Worm (Caenorhabditis elegans) whole organism, young adult: Measurements from ENCODE around the gene R10E9.2.

Experiments
- B0035.1 ChIP-seq: sonication (generic microtip); optimal IDR thresholded peaks from 2 replicates; lab custom pipeline; 2016; ENCODE audit warnings: missing genetic modification characterization, mild to moderate bottlenecking, missing compliant biosample characterization, missing genotype, missing genetic modification reagents
- F57A8.1 ChIP-seq: fragments of 200-800 bp; sonication (Bioruptor generic); optimal IDR thresholded peaks from 2 replicates; lab custom pipeline; 2018; ENCODE audit warnings: mild to moderate bottlenecking, missing genetic modification characterization, moderate library complexity, missing compliant biosample characterization
- T07F8.4 ChIP-seq: sonication (generic microtip); optimal IDR thresholded peaks from 2 replicates; lab custom pipeline; 2016; ENCODE audit warnings: mild to moderate bottlenecking, missing genetic modification characterization, moderate library complexity, missing compliant biosample characterization
- Y53G8AR.9 ChIP-seq: fragments of 200-800 bp; sonication (Bioruptor generic); conservative IDR thresholded peaks from 2 replicates; pipeline ENCODE4 v1.3.6; 2022; ENCODE audit warnings: missing genetic modification reagents, missing genetic modification characterization, missing compliant biosample characterization
- Y56A3A.18 ChIP-seq: fragments of 200-800 bp; sonication (Bioruptor generic); IDR thresholded peaks from 2 replicates; pipeline ENCODE4 v1.3.6; 2022; ENCODE audit warnings: missing genetic modification reagents, missing genetic modification characterization, missing compliant biosample characterization
- Y79H2A.3 ChIP-seq: fragments of 200-800 bp; sonication (Bioruptor generic); conservative IDR thresholded peaks from 2 replicates; pipeline ENCODE4 v1.3.6; 2022; ENCODE audit warnings: missing genetic modification reagents, missing genetic modification characterization, missing compliant biosample characterization
- ZK185.1 ChIP-seq: sonication (generic microtip); optimal IDR thresholded peaks from 2 replicates; lab custom pipeline; 2016; ENCODE audit warnings: mild to moderate bottlenecking, missing genetic modification characterization, missing compliant biosample characterization; ENCODE audit not compliant: poor library complexity, severe bottlenecking
- akir-1 ChIP-seq: fragments of 200-800 bp; sonication (Bioruptor generic); optimal IDR thresholded peaks from 2 replicates; lab custom pipeline; 2018; ENCODE audit warnings: mild to moderate bottlenecking, missing genetic modification characterization, moderate library complexity, missing compliant biosample characterization
- ama-1 ChIP-seq, 3 experiments: fragments of 150-350 bp in 1 of 3; sonication (generic microtip) in 2 of 3; optimal IDR thresholded peaks; 2 replicates each; lab custom pipeline; 2014 to 2018; ENCODE audit warnings: missing biosample characterization in 2 of 3, missing genetic modification characterization in 2 of 3, missing genetic modification reagents in 2 of 3
- aptf-3 ChIP-seq: fragments of 200-800 bp; sonication (Bioruptor generic); IDR thresholded peaks from 2 replicates; pipeline ENCODE4 v1.3.6; 2022; ENCODE audit warnings: missing genetic modification characterization, missing compliant biosample characterization
- attf-5 ChIP-seq: fragments of 200-800 bp; sonication (Bioruptor generic); optimal IDR thresholded peaks from 2 replicates; lab custom pipeline; 2018; ENCODE audit warnings: mild to moderate bottlenecking, missing genetic modification characterization, missing compliant biosample characterization
- bed-2 ChIP-seq: fragments of 200-800 bp; sonication (Bioruptor generic); IDR thresholded peaks from 2 replicates; pipeline ENCODE4 v1.3.6; 2022; ENCODE audit warnings: missing genetic modification reagents, missing genetic modification characterization, missing compliant biosample characterization
- ceh-40 ChIP-seq: fragments of 200-800 bp; sonication (Bioruptor generic); IDR thresholded peaks from 2 replicates; pipeline ENCODE4 v1.3.6; 2022; ENCODE audit warnings: missing genetic modification characterization, missing compliant biosample characterization
- ceh-91 ChIP-seq: fragments of 200-800 bp; sonication (Bioruptor generic); IDR thresholded peaks from 2 replicates; pipeline ENCODE4 v1.3.6; 2022; ENCODE audit warnings: missing genetic modification reagents, missing genetic modification characterization, missing compliant biosample characterization
- dpff-1 ChIP-seq: sonication (generic microtip); optimal IDR thresholded peaks from 2 replicates; lab custom pipeline; 2017; ENCODE audit warnings: mild to moderate bottlenecking, missing genetic modification characterization, missing compliant biosample characterization
- dpl-1 ChIP-seq: fragments of 150-350 bp; optimal IDR thresholded peaks from 2 replicates; lab custom pipeline; 2014; ENCODE audit warnings: missing biosample characterization, missing genetic modification reagents, missing genetic modification characterization
- egl-18 ChIP-seq: fragments of 200-800 bp; sonication (Bioruptor generic); IDR thresholded peaks from 2 replicates; pipeline ENCODE4 v1.3.6; 2022; ENCODE audit warnings: missing genetic modification reagents, missing genetic modification characterization, missing compliant biosample characterization
- egrh-3 ChIP-seq: fragments of 200-800 bp; sonication (Bioruptor generic); IDR thresholded peaks from 2 replicates; pipeline ENCODE4 v1.3.6; 2022; ENCODE audit warnings: missing genetic modification reagents, missing genetic modification characterization, missing compliant biosample characterization
- ets-4 ChIP-seq: fragments of 200-800 bp; sonication (Bioruptor generic); optimal IDR thresholded peaks from 2 replicates; lab custom pipeline; 2018; ENCODE audit warnings: mild to moderate bottlenecking, missing genetic modification characterization, missing compliant biosample characterization
- gei-17 ChIP-seq: fragments of 200-800 bp; sonication (Bioruptor generic); optimal IDR thresholded peaks from 2 replicates; lab custom pipeline; 2018; ENCODE audit warnings: mild to moderate bottlenecking, missing genetic modification characterization, missing compliant biosample characterization
- hlh-26 ChIP-seq: fragments of 200-800 bp; sonication (Bioruptor generic); conservative IDR thresholded peaks from 2 replicates; pipeline ENCODE4 v1.3.6; 2022; ENCODE audit warnings: missing genetic modification reagents, missing genetic modification characterization, missing compliant biosample characterization
- let-607 ChIP-seq, 2 experiments: fragments of 200-800 bp in 1 of 2; sonication (Bioruptor generic) in 1 of 2; sonication (generic microtip) in 1 of 2; optimal IDR thresholded peaks; 2 replicates each; lab custom pipeline; 2016 to 2018; ENCODE audit warnings: mild to moderate bottlenecking in 2 of 2, missing compliant biosample characterization in 2 of 2, missing genetic modification characterization in 2 of 2, moderate library complexity in 2 of 2, missing genotype in 1 of 2
- lin-26 ChIP-seq: fragments of 200-800 bp; sonication (Bioruptor generic); IDR thresholded peaks from 2 replicates; pipeline ENCODE4 v1.3.6; 2022; ENCODE audit warnings: missing genetic modification reagents, missing genetic modification characterization, missing compliant biosample characterization
- lin-54 ChIP-seq: fragments of 200-800 bp; sonication (Bioruptor generic); optimal IDR thresholded peaks from 2 replicates; lab custom pipeline; 2018; ENCODE audit warnings: mild to moderate bottlenecking, missing genetic modification characterization, missing compliant biosample characterization
- lsl-1 ChIP-seq: fragments of 200-800 bp; sonication (Bioruptor generic); optimal IDR thresholded peaks from 2 replicates; lab custom pipeline; 2018; ENCODE audit warnings: mild to moderate bottlenecking, missing genetic modification characterization, moderate library complexity, missing compliant biosample characterization
- lsy-27 ChIP-seq: sonication (generic microtip); optimal IDR thresholded peaks from 2 replicates; lab custom pipeline; 2017; ENCODE audit warnings: missing genetic modification characterization, mild to moderate bottlenecking, missing compliant biosample characterization, antibody characterized with exemption, missing genotype, borderline replicate concordance; ENCODE audit not compliant: insufficient read depth
- madf-10 ChIP-seq: sonication (generic microtip); optimal IDR thresholded peaks from 2 replicates; lab custom pipeline; 2016; ENCODE audit warnings: mild to moderate bottlenecking, missing genetic modification characterization, missing compliant biosample characterization
- madf-6 ChIP-seq: fragments of 200-800 bp; sonication (Bioruptor generic); IDR thresholded peaks from 2 replicates; pipeline ENCODE4 v1.3.6; 2022; ENCODE audit warnings: missing genetic modification reagents, missing genetic modification characterization, missing compliant biosample characterization
- mcd-1 ChIP-seq: fragments of 200-800 bp; sonication (Bioruptor generic); IDR thresholded peaks from 2 replicates; pipeline ENCODE4 v1.3.6; 2022; ENCODE audit warnings: missing genetic modification reagents, missing genetic modification characterization, missing compliant biosample characterization
- mes-4 ChIP-seq: sonication (generic microtip); optimal IDR thresholded peaks from 2 replicates; lab custom pipeline; 2016; ENCODE audit warnings: missing genotype, missing genetic modification characterization, missing compliant biosample characterization
- nfya-1 ChIP-seq: sonication (generic microtip); optimal IDR thresholded peaks from 2 replicates; lab custom pipeline; 2017; ENCODE audit warnings: antibody characterized with exemption, missing compliant biosample characterization, missing genetic modification characterization, borderline replicate concordance; ENCODE audit not compliant: insufficient read depth
- nhr-120 ChIP-seq: fragments of 200-800 bp; sonication (Bioruptor generic); IDR thresholded peaks from 2 replicates; pipeline ENCODE4 v1.3.6; 2022; ENCODE audit warnings: missing genetic modification characterization, missing compliant biosample characterization
- nhr-179 ChIP-seq: sonication (generic microtip); optimal IDR thresholded peaks from 2 replicates; lab custom pipeline; 2016; ENCODE audit warnings: mild to moderate bottlenecking, missing genetic modification characterization, missing compliant biosample characterization
- nhr-27 ChIP-seq: fragments of 200-800 bp; sonication (Bioruptor generic); optimal IDR thresholded peaks from 2 replicates; lab custom pipeline; 2018; ENCODE audit warnings: mild to moderate bottlenecking, missing genetic modification characterization, moderate library complexity, missing compliant biosample characterization
- nhr-80 ChIP-seq: sonication (generic microtip); optimal IDR thresholded peaks from 2 replicates; lab custom pipeline; 2016; ENCODE audit warnings: missing genetic modification characterization, missing compliant biosample characterization
- pbrm-1 ChIP-seq: fragments of 200-800 bp; sonication (Bioruptor generic); IDR thresholded peaks from 2 replicates; pipeline ENCODE4 v1.3.6; 2022; ENCODE audit warnings: missing genetic modification reagents, missing genetic modification characterization, missing compliant biosample characterization
- rec-8 ChIP-seq, 2 experiments: sonication (generic microtip); optimal IDR thresholded peaks; 2 replicates each; lab custom pipeline; 2016; ENCODE audit warnings: mild to moderate bottlenecking in 2 of 2, missing genetic modification characterization in 2 of 2, missing genetic modification reagents in 2 of 2, missing genotype in 2 of 2, missing biosample characterization in 1 of 2, missing compliant biosample characterization in 1 of 2, moderate library complexity in 1 of 2
- sdz-38 ChIP-seq: sonication (generic microtip); optimal IDR thresholded peaks from 2 replicates; lab custom pipeline; 2016; ENCODE audit warnings: missing genotype, missing genetic modification characterization, missing compliant biosample characterization
- sea-2 ChIP-seq: fragments of 200-800 bp; sonication (Bioruptor generic); IDR thresholded peaks from 2 replicates; pipeline ENCODE4 v1.3.6; 2022; ENCODE audit warnings: missing genetic modification characterization, missing compliant biosample characterization
- snpc-1.1 ChIP-seq: sonication (generic microtip); optimal IDR thresholded peaks from 2 replicates; lab custom pipeline; 2017; ENCODE audit warnings: missing genetic modification characterization, mild to moderate bottlenecking, missing compliant biosample characterization, antibody characterized with exemption, moderate library complexity, missing genotype, missing genetic modification reagents; ENCODE audit not compliant: insufficient read depth
- snpc-4 ChIP-seq, 5 experiments: fragments of 150-350 bp in 1 of 5; sonication (generic microtip) in 4 of 5; optimal IDR thresholded peaks; 2 replicates each; lab custom pipeline; 2014 to 2018; ENCODE audit warnings: missing genetic modification characterization in 5 of 5, missing biosample characterization in 3 of 5, antibody characterized with exemption in 2 of 5, mild to moderate bottlenecking in 2 of 5, missing compliant biosample characterization in 2 of 5, missing genotype in 2 of 5, moderate library complexity in 2 of 5, missing genetic modification reagents in 1 of 5
- unc-130 ChIP-seq: sonication (generic microtip); optimal IDR thresholded peaks from 2 replicates; lab custom pipeline; 2016; ENCODE audit warnings: missing genetic modification reagents, missing genetic modification characterization, missing compliant biosample characterization
- xnd-1 ChIP-seq: sonication (generic microtip); optimal IDR thresholded peaks from 2 replicates; lab custom pipeline; 2016; ENCODE audit warnings: missing genotype, missing genetic modification reagents, missing genetic modification characterization, missing compliant biosample characterization
- ztf-22 ChIP-seq: fragments of 200-800 bp; sonication (Bioruptor generic); optimal IDR thresholded peaks from 2 replicates; lab custom pipeline; 2018; ENCODE audit warnings: mild to moderate bottlenecking, missing genetic modification characterization, moderate library complexity, missing compliant biosample characterization
- ztf-26 ChIP-seq: sonication (generic microtip); optimal IDR thresholded peaks from 2 replicates; lab custom pipeline; 2017; ENCODE audit warnings: missing genetic modification characterization, missing compliant biosample characterization
- ztf-3 ChIP-seq: fragments of 200-800 bp; sonication (Bioruptor generic); optimal IDR thresholded peaks from 2 replicates; lab custom pipeline; 2018; ENCODE audit warnings: mild to moderate bottlenecking, missing genetic modification characterization, missing compliant biosample characterization

Gene R10E9.2

DNA sequence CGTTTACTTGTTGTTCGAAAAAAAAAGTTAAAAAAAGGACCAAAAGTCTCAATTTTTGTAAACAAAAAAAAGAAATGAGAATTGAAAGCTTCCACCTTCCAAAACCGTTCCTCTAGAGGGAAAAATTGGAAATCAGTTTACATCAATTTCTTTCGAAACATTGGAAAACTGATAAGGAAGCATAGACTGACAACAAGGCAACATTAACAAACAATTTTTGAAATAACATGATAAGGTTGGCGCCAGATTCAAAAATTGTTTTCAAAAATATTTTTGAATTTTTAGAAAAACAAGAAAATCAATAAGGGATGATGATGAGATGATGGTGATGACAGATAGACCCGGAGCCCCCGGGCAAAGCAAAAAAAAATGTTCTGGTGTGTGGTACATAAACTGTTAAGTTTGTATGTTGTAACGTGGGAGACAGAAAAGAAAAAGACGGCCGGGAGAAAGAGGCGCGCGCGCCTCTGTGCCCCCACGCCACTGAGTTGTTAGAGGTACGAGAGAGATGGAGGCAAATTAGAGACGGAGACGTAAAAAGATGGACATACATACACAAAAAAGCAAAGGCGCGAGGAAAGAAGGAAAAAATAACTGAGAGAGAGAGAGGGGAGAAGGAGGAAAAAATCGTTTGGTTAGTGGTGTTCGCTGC lies 16.0 kb upstream of the R10E9.2 start (continued):
- TF ChIP-seq Y56A3A.18 (GFP tag; lab: Robert Waterston, UW) (no peak), B0035.1 (tag; lab: Kevin White, UChicago) (no peak), akir-1 (no peak), egl-18 (GFP tag; lab: Robert Waterston, UW) (no peak), nhr-27 (tag; lab: Kevin White, UChicago) (no peak), lin-26 (0 out of 2 replicates have a peak, but pooled peaks have one; percentile 19), lsy-27 (tag; lab: Kevin White, UChicago) (no peak), snpc-1.1 (tag; lab: Kevin White, UChicago) (no peak), ama-1 (optimal IDR thresholded peaks at IDR 0.05; lab: Kevin White, UChicago) (no peak), ama-1 (GFP tag; optimal IDR thresholded peaks at IDR 0.05; lab: Kevin White, UChicago) (no peak), dpff-1 (no peak), aptf-3 (GFP tag; lab: Robert Waterston, UW) (no peak), lsl-1 (GFP tag; lab: Kevin White, UChicago) (no peak), ceh-40 (GFP tag; lab: Robert Waterston, UW) (no peak), pbrm-1 (0 out of 2 replicates have a peak, but pooled peaks have one; percentile 21), madf-6 (GFP tag; lab: Robert Waterston, UW) (0 out of 2 replicates have a peak, but pooled peaks have one; percentile 24), let-607 (tag; optimal IDR thresholded peaks at IDR 0.05; lab: Kevin White, UChicago) (peak in 1 of 2 experiments; percentile 49), xnd-1 (no peak), ztf-26 (tag; lab: Kevin White, UChicago) (peak; percentile 58), rec-8 (tag; optimal IDR thresholded peaks at IDR 0.05; lab: Kevin White, UChicago) (no peak), mes-4 (no peak), Y79H2A.3 (GFP tag; lab: Robert Waterston, UW) (no peak), ceh-91 (GFP tag; lab: Robert Waterston, UW) (no peak), attf-5 (GFP tag; lab: Kevin White, UChicago) (peak; percentile 77), mcd-1 (GFP tag; lab: Robert Waterston, UW) (no peak; the same call in 1 of the 2 replicates), snpc-4 (GFP tag; optimal IDR thresholded peaks at IDR 0.05; lab: Kevin White, UChicago) (no peak), snpc-4 (tag; optimal IDR thresholded peaks at IDR 0.05; lab: Kevin White, UChicago) (peak in 3 of 4 experiments; percentile 13 to 31 (median 21)), F57A8.1 (no peak), gei-17 (GFP tag; lab: Kevin White, UChicago) (no peak), ztf-3 (GFP tag; lab: Kevin White, UChicago) (no peak), sdz-38 (tag; lab: Kevin White, UChicago) (no peak), nhr-80 (tag; lab: Kevin White, UChicago) (peak; percentile 70), T07F8.4 (tag; lab: Kevin White, UChicago) (no peak), nhr-179 (tag; lab: Kevin White, UChicago) (no peak), nhr-120 (GFP tag; lab: Robert Waterston, UW) (no peak), ets-4 (GFP tag; lab: Kevin White, UChicago) (no peak), lin-54 (GFP tag; lab: Kevin White, UChicago) (peak; percentile 37), egrh-3 (GFP tag; lab: Robert Waterston, UW) (no peak), dpl-1 (GFP tag; lab: Kevin White, UChicago) (no peak), ZK185.1 (no peak), unc-130 (GFP tag; lab: Kevin White, UChicago) (no peak), hlh-26 (GFP tag; lab: Robert Waterston, UW) (no peak), Y53G8AR.9 (GFP tag; lab: Robert Waterston, UW) (no peak), sea-2 (GFP tag; lab: Robert Waterston, UW) (no peak), ztf-22 (GFP tag; lab: Kevin White, UChicago) (no peak), nfya-1 (tag; lab: Kevin White, UChicago) (no peak), madf-10 (tag; lab: Kevin White, UChicago) (peak; percentile 36), bed-2 (GFP tag; lab: Robert Waterston, UW) (no peak)
